Worm (Caenorhabditis elegans) whole organism, late embryonic: Measurements from ENCODE around the gene Y51A2D.8.

ENCODE experiments used
- C08G9.2 ChIP-seq: sonication (generic microtip); optimal IDR thresholded peaks from 2 replicates; lab custom pipeline; 2016; ENCODE audit warnings: mild to moderate bottlenecking, missing genetic modification characterization, moderate library complexity, missing compliant biosample characterization
- C38D4.7 ChIP-seq: fragments of 200-800 bp; sonication (Bioruptor generic); optimal IDR thresholded peaks from 2 replicates; lab custom pipeline; 2018; ENCODE audit warnings: mild to moderate bottlenecking, missing genetic modification characterization, moderate library complexity, missing compliant biosample characterization
- F13H6.1 ChIP-seq: sonication (generic microtip); optimal IDR thresholded peaks from 2 replicates; lab custom pipeline; 2016; ENCODE audit warnings: missing genetic modification characterization, missing compliant biosample characterization
- K02D7.2 ChIP-seq: sonication (generic microtip); optimal IDR thresholded peaks from 2 replicates; lab custom pipeline; 2017; ENCODE audit warnings: mild to moderate bottlenecking, missing genetic modification characterization, missing compliant biosample characterization
- K09A11.1 ChIP-seq: sonication (generic microtip); optimal IDR thresholded peaks from 2 replicates; lab custom pipeline; 2017; ENCODE audit warnings: antibody characterized with exemption, mild to moderate bottlenecking, missing genetic modification characterization, missing compliant biosample characterization; ENCODE audit not compliant: insufficient read depth
- T23F11.4 ChIP-seq: fragments of 200-800 bp; sonication (Bioruptor generic); optimal IDR thresholded peaks from 2 replicates; lab custom pipeline; 2018; ENCODE audit warnings: mild to moderate bottlenecking, missing genetic modification characterization, missing compliant biosample characterization
- Y22D7AL.16 ChIP-seq: sonication (generic microtip); optimal IDR thresholded peaks from 2 replicates; lab custom pipeline; 2016; ENCODE audit warnings: missing genetic modification characterization, missing compliant biosample characterization
- ceh-14 ChIP-seq: sonication (generic microtip); optimal IDR thresholded peaks from 2 replicates; lab custom pipeline; 2016; ENCODE audit warnings: missing genotype, missing genetic modification characterization, missing compliant biosample characterization
- ceh-18 ChIP-seq: sonication (generic microtip); optimal IDR thresholded peaks from 2 replicates; lab custom pipeline; 2016; ENCODE audit warnings: missing genetic modification characterization, missing compliant biosample characterization
- ceh-19 ChIP-seq: fragments of 200-800 bp; sonication (Bioruptor generic); optimal IDR thresholded peaks from 2 replicates; lab custom pipeline; 2018; ENCODE audit warnings: mild to moderate bottlenecking, missing genetic modification characterization, missing compliant biosample characterization
- ceh-22 ChIP-seq: sonication (generic microtip); optimal IDR thresholded peaks from 2 replicates; lab custom pipeline; 2017; ENCODE audit warnings: missing biosample characterization, missing genetic modification characterization
- ceh-24 ChIP-seq: sonication (generic microtip); optimal IDR thresholded peaks from 2 replicates; lab custom pipeline; 2016; ENCODE audit warnings: mild to moderate bottlenecking, missing genetic modification characterization, missing compliant biosample characterization
- ceh-31 ChIP-seq: sonication (generic microtip); optimal IDR thresholded peaks from 2 replicates; lab custom pipeline; 2016; ENCODE audit warnings: missing genetic modification characterization, missing compliant biosample characterization
- ceh-34 ChIP-seq: sonication (generic microtip); optimal IDR thresholded peaks from 2 replicates; lab custom pipeline; 2016; ENCODE audit warnings: mild to moderate bottlenecking, missing genetic modification characterization, missing compliant biosample characterization
- ceh-45 ChIP-seq: fragments of 200-800 bp; sonication (Bioruptor generic); IDR thresholded peaks from 2 replicates; pipeline ENCODE4 v1.3.6; 2022; ENCODE audit warnings: missing genetic modification reagents, missing genetic modification characterization, missing compliant biosample characterization
- ceh-48 ChIP-seq: sonication (generic microtip); optimal IDR thresholded peaks from 2 replicates; lab custom pipeline; 2016; ENCODE audit warnings: missing genetic modification characterization, inconsistent platforms, missing compliant biosample characterization
- dve-1 ChIP-seq: sonication (generic microtip); optimal IDR thresholded peaks from 2 replicates; lab custom pipeline; 2017; ENCODE audit warnings: antibody characterized with exemption, mild to moderate bottlenecking, missing genetic modification characterization, missing compliant biosample characterization
- elt-2 ChIP-seq: sonication (generic microtip); optimal IDR thresholded peaks from 2 replicates; lab custom pipeline; 2016; ENCODE audit warnings: missing genetic modification reagents, missing genetic modification characterization, missing compliant biosample characterization
- elt-4 ChIP-seq: sonication (generic microtip); optimal IDR thresholded peaks from 2 replicates; lab custom pipeline; 2016; ENCODE audit warnings: missing genetic modification characterization, missing compliant biosample characterization
- ets-4 ChIP-seq: sonication (generic microtip); optimal IDR thresholded peaks from 2 replicates; lab custom pipeline; 2016; ENCODE audit warnings: missing genetic modification characterization, missing compliant biosample characterization
- eyg-1 ChIP-seq: sonication (generic microtip); optimal IDR thresholded peaks from 2 replicates; lab custom pipeline; 2016; ENCODE audit warnings: missing genotype, missing genetic modification characterization, missing compliant biosample characterization
- fkh-10 ChIP-seq: fragments of 150-350 bp; optimal IDR thresholded peaks from 2 replicates; lab custom pipeline; 2014; ENCODE audit warnings: missing biosample characterization, missing genetic modification reagents, missing genetic modification characterization
- fkh-6 ChIP-seq: sonication (generic microtip); optimal IDR thresholded peaks from 2 replicates; lab custom pipeline; 2016; ENCODE audit warnings: missing genetic modification characterization, missing compliant biosample characterization
- gmeb-2 ChIP-seq: sonication (generic microtip); optimal IDR thresholded peaks from 2 replicates; lab custom pipeline; 2016; ENCODE audit warnings: missing genetic modification characterization, inconsistent platforms, missing compliant biosample characterization
- hlh-6 ChIP-seq: sonication (generic microtip); optimal IDR thresholded peaks from 2 replicates; lab custom pipeline; 2016; ENCODE audit warnings: missing genotype, missing genetic modification characterization, missing compliant biosample characterization
- hlh-8 ChIP-seq: sonication (generic microtip); optimal IDR thresholded peaks from 2 replicates; lab custom pipeline; 2016; ENCODE audit warnings: missing genotype, missing genetic modification characterization, missing compliant biosample characterization
- mec-3 ChIP-seq: sonication (generic microtip); optimal IDR thresholded peaks from 2 replicates; lab custom pipeline; 2016; ENCODE audit warnings: borderline replicate concordance, missing genetic modification characterization, missing compliant biosample characterization
- nhr-11 ChIP-seq: fragments of 150-350 bp; optimal IDR thresholded peaks from 2 replicates; lab custom pipeline; 2014; ENCODE audit warnings: missing biosample characterization, missing genetic modification characterization
- odd-2 ChIP-seq: sonication (generic microtip); optimal IDR thresholded peaks from 2 replicates; lab custom pipeline; 2017; ENCODE audit warnings: antibody characterized with exemption, mild to moderate bottlenecking, missing genetic modification characterization, missing compliant biosample characterization
- pag-3 ChIP-seq: sonication (generic microtip); optimal IDR thresholded peaks from 2 replicates; lab custom pipeline; 2016; ENCODE audit warnings: missing compliant biosample characterization, missing genetic modification characterization, borderline replicate concordance
- pax-1 ChIP-seq: fragments of 150-350 bp; optimal IDR thresholded peaks from 2 replicates; lab custom pipeline; 2014; ENCODE audit warnings: missing biosample characterization, missing genetic modification characterization
- pha-2 ChIP-seq: sonication (generic microtip); optimal IDR thresholded peaks from 2 replicates; lab custom pipeline; 2017; ENCODE audit warnings: mild to moderate bottlenecking, missing genetic modification characterization, missing compliant biosample characterization
- pqm-1 ChIP-seq: sonication (generic microtip); optimal IDR thresholded peaks from 2 replicates; lab custom pipeline; 2016; ENCODE audit warnings: missing genetic modification characterization, missing compliant biosample characterization
- ref-2 ChIP-seq: sonication (generic microtip); optimal IDR thresholded peaks from 2 replicates; lab custom pipeline; 2016; ENCODE audit warnings: missing genetic modification characterization, missing compliant biosample characterization
- rnt-1 ChIP-seq: sonication (generic microtip); optimal IDR thresholded peaks from 2 replicates; lab custom pipeline; 2016; ENCODE audit warnings: missing genetic modification characterization, missing compliant biosample characterization
- sdc-2 ChIP-seq: sonication (generic microtip); optimal IDR thresholded peaks from 2 replicates; lab custom pipeline; 2016; ENCODE audit warnings: missing genotype, missing genetic modification characterization, missing compliant biosample characterization
- tbx-2 ChIP-seq: sonication (generic microtip); optimal IDR thresholded peaks from 2 replicates; lab custom pipeline; 2016; ENCODE audit warnings: missing genetic modification characterization, missing compliant biosample characterization
- tbx-7 ChIP-seq: sonication (generic microtip); optimal IDR thresholded peaks from 2 replicates; lab custom pipeline; 2016; ENCODE audit warnings: missing genotype, missing genetic modification characterization, missing compliant biosample characterization
- ttx-3 ChIP-seq: sonication (generic microtip); optimal IDR thresholded peaks from 2 replicates; lab custom pipeline; 2016; ENCODE audit warnings: missing genetic modification reagents, missing genetic modification characterization, missing compliant biosample characterization
- unc-86 ChIP-seq: sonication (generic microtip); optimal IDR thresholded peaks from 2 replicates; lab custom pipeline; 2016; ENCODE audit warnings: missing genetic modification characterization, missing compliant biosample characterization

The Y51A2D.8 gene

ce11 chrV:18575084-18575483, 21.4 kb upstream of the Y51A2D.8 start:
- no peak for TF ChIP-seq tbx-7 (tag; lab: Kevin White, UChicago)
- TF ChIP-seq fkh-6 (tag; lab: Kevin White, UChicago): no peak
- no peak for TF ChIP-seq unc-86 (tag; lab: Kevin White, UChicago)
- TF ChIP-seq pha-2: no peak
- TF ChIP-seq ceh-22 (tag; lab: Kevin White, UChicago): no peak
- no peak for TF ChIP-seq ceh-18 (tag; lab: Kevin White, UChicago)
- no peak for TF ChIP-seq T23F11.4 (GFP tag; lab: Kevin White, UChicago)
- TF ChIP-seq C08G9.2 (tag; lab: Kevin White, UChicago): no peak
- TF ChIP-seq pqm-1 (tag; lab: Kevin White, UChicago): no peak
- no peak for TF ChIP-seq elt-2 (tag; lab: Kevin White, UChicago)
- no peak for TF ChIP-seq Y22D7AL.16
- TF ChIP-seq hlh-6 (tag; lab: Kevin White, UChicago): no peak
- TF ChIP-seq K09A11.1 (tag; lab: Kevin White, UChicago): no peak
- no peak for TF ChIP-seq K02D7.2 (tag; lab: Kevin White, UChicago)
- TF ChIP-seq odd-2: no peak
- no peak for TF ChIP-seq ttx-3 (tag; lab: Kevin White, UChicago)
- no peak for TF ChIP-seq tbx-2 (tag; lab: Kevin White, UChicago)
- no peak for TF ChIP-seq ceh-48 (tag; lab: Kevin White, UChicago)

ce11 chrV:18573199-18573598, 19.5 kb upstream of the Y51A2D.8 start:
- no peak for TF ChIP-seq T23F11.4 (GFP tag; lab: Kevin White, UChicago)
- no peak for TF ChIP-seq Y22D7AL.16
- no peak for TF ChIP-seq fkh-10 (GFP tag; lab: Kevin White, UChicago)
- TF ChIP-seq pax-1 (tag; lab: Kevin White, UChicago): no peak
- no peak for TF ChIP-seq dve-1
- TF ChIP-seq ceh-18 (tag; lab: Kevin White, UChicago): no peak
- TF ChIP-seq pha-2: no peak
- no peak for TF ChIP-seq ceh-45 (GFP tag; lab: Robert Waterston, UW)
- TF ChIP-seq rnt-1 (tag; lab: Kevin White, UChicago): no peak
- no peak for TF ChIP-seq ets-4 (tag; lab: Kevin White, UChicago)
- no peak for TF ChIP-seq hlh-8 (tag; lab: Kevin White, UChicago)
- TF ChIP-seq elt-4 (tag; lab: Kevin White, UChicago): no peak
- no peak for TF ChIP-seq tbx-7 (tag; lab: Kevin White, UChicago)
- no peak for TF ChIP-seq F13H6.1
- TF ChIP-seq ceh-22 (tag; lab: Kevin White, UChicago): no peak
- TF ChIP-seq gmeb-2 (tag; lab: Kevin White, UChicago): no peak
- TF ChIP-seq K09A11.1 (tag; lab: Kevin White, UChicago): no peak

ce11 chrV:18571533-18571932, 17.9 kb upstream of the Y51A2D.8 start, which contains the start of gene Y51A2D.21:
Y51A2D.21 (plus strand) TSS chrV:18571833.
- no peak for TF ChIP-seq elt-4 (tag; lab: Kevin White, UChicago)
- no peak for TF ChIP-seq nhr-11 (tag; lab: Kevin White, UChicago)
- no peak for TF ChIP-seq ceh-48 (tag; lab: Kevin White, UChicago)
- no peak for TF ChIP-seq eyg-1 (tag; lab: Kevin White, UChicago)
- TF ChIP-seq K02D7.2 (tag; lab: Kevin White, UChicago): no peak
- TF ChIP-seq tbx-2 (tag; lab: Kevin White, UChicago): no peak
- TF ChIP-seq pag-3 (tag; lab: Kevin White, UChicago): no peak
- no peak for TF ChIP-seq ceh-19
- TF ChIP-seq T23F11.4 (GFP tag; lab: Kevin White, UChicago): no peak
- no peak for TF ChIP-seq ceh-34 (tag; lab: Kevin White, UChicago)
- TF ChIP-seq ceh-31 (tag; lab: Kevin White, UChicago): no peak
- TF ChIP-seq sdc-2 (tag; lab: Kevin White, UChicago): no peak
- TF ChIP-seq, all 69 proteins: peak for 0

ce11 chrV:18569445-18569844, 15.8 kb upstream of the Y51A2D.8 start:
- TF ChIP-seq mec-3 (tag; lab: Kevin White, UChicago) (no peak), ceh-31 (tag; lab: Kevin White, UChicago) (no peak), ceh-14 (tag; lab: Kevin White, UChicago) (no peak), ref-2 (tag; lab: Kevin White, UChicago) (no peak), ceh-24 (no peak), ceh-48 (tag; lab: Kevin White, UChicago) (no peak), hlh-6 (tag; lab: Kevin White, UChicago) (no peak), Y22D7AL.16 (no peak), C38D4.7 (GFP tag; lab: Kevin White, UChicago) (no peak)
